Worm (Caenorhabditis elegans): ENCODE results near the gene erfa-3.

DNA sequence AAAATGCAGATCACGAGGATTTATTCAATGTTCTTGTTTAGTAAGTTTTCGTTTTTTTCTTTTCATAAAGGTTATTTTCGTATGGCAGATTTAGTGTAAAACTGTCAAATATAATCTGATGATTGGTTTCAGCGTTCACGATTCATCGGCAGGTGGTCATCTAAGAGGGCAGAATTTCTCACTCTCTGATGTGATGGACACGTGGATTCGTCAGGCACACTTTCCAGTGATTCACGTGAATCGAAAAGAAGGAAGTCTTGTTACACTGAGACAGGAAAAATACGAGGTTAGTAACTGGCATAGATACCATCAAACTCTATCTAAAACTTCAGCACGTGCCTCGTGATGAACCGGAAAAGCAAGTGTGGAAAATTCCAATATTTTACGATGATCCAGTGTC lies 18.2 kb downstream of the erfa-3 start:
- TF ChIP-seq ceh-82 (tag; optimal IDR thresholded peaks at IDR 0.05) (no peak), mab-5 (tag; optimal IDR thresholded peaks at IDR 0.05) (no peak), Y55F3AM.14 (GFP tag; optimal IDR thresholded peaks at IDR 0.05) (no peak)
